Fruit fly (Drosophila melanogaster): ENCODE data around the gene Teh4.

DNA sequence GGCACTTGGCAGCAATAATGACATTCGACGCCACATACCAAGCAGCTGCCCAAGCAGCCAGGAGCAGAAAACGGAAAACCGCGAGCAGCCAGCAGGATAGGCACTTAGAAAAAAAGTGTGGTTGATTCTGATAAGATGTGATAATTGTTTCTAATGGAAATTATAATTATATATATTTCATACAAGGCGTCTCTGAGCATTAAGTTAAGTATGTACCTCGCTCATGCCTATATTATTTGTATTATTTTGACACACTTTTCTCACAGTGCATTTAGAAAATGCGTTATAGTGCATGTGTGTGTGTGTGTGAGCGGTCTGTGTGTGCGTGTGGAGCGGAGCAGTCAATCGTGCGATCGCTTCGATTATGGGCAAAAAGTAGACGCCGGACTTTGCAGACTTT lies 19.7 kb downstream of the Teh4 start:
- TF ChIP-seq Dll (optimal IDR thresholded peaks at IDR 0.05) (no peak), psq (optimal IDR thresholded peaks at IDR 0.05) (no peak)

Data from whole organism.